Worm (Caenorhabditis elegans): ENCODE results near the gene srt-40.

The srt-40 gene

DNA sequence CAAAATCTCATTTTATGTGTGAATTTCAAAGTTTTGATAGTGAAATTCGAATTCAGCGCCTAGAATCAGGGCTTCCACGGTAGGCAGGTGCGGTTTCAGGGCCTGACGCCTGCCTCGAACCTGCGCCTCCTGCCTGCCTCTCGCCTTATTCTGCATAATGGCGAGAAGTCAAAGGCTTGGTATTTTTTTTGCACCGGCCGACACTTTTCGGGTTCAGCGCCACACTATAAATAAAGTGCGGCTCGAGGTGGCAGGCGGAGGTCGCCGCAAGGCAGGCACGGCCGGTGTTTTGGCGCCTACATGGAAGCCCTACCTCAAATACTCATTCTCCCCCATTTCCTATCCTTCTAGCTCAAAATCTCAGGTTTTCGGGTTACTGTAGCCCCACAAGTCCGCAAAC, 5.7 kb downstream of the srt-40 start:
- TF ChIP-seq pha-4 (GFP tag; IDR thresholded peaks at IDR 0.05) (no peak), pha-4 (tag; optimal IDR thresholded peaks at IDR 0.05) (no peak), set-16 (GFP tag; IDR thresholded peaks at IDR 0.05) (peak; percentile 69; the same call in 1 of the 2 replicates), lin-13 (GFP tag; optimal IDR thresholded peaks at IDR 0.05) (no peak), nhr-102 (tag; optimal IDR thresholded peaks at IDR 0.05) (no peak), egl-43 (GFP tag; IDR thresholded peaks at IDR 0.05) (0 out of 2 replicates have a peak, but pooled peaks have one; percentile 3), F49E8.2 (tag; optimal IDR thresholded peaks at IDR 0.05; ENCODE audit: borderline replicate concordance) (no peak), nhr-25 (tag; optimal IDR thresholded peaks at IDR 0.05; ENCODE audit: borderline replicate concordance, insufficient read depth) (no peak)

DNA sequence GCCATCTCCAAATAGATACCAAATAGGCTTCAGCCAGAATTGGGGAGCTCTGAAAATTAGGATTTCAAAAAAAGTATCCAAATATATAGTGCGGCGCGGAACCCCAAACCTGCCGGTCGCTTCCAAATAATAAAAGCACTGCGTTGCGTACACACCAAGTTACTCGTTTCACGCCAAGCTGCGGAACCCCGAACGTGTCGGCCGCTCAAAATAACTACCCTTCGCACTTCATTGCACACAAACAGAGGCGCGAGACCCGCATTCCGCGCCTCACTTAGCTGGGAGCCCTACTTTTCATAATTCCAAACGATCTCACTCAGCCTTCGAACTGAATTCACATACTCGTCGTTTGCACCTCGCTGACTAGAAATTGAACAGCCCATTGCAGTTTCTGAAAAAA, 6.5 kb downstream of the srt-40 start:
- TF ChIP-seq unc-62 (GFP tag; optimal IDR thresholded peaks at IDR 0.05 in 1 of 2): no peak
- TF ChIP-seq unc-62 (tag; optimal IDR thresholded peaks at IDR 0.05): no peak
- TF ChIP-seq dpl-1 (GFP tag; optimal IDR thresholded peaks at IDR 0.05): no peak
- TF ChIP-seq F10B5.3 (tag; optimal IDR thresholded peaks at IDR 0.05): no peak
- TF ChIP-seq lin-1 (GFP tag; IDR thresholded peaks at IDR 0.05): no peak
- TF ChIP-seq pqm-1 (tag; optimal IDR thresholded peaks at IDR 0.05): no peak
- no peak for TF ChIP-seq F37D6.2 (tag; optimal IDR thresholded peaks at IDR 0.05)
- no peak for TF ChIP-seq pha-4 (GFP tag; IDR thresholded peaks at IDR 0.05)
- TF ChIP-seq pha-4 (tag; optimal IDR thresholded peaks at IDR 0.05): no peak
- TF ChIP-seq nhr-102 (tag; optimal IDR thresholded peaks at IDR 0.05): no peak
- TF ChIP-seq nhr-28 (tag; optimal IDR thresholded peaks at IDR 0.05): no peak
- no peak for TF ChIP-seq fkh-10 (GFP tag; optimal IDR thresholded peaks at IDR 0.05)
- no peak for TF ChIP-seq nhr-10 (tag; optimal IDR thresholded peaks at IDR 0.05)
- no peak for TF ChIP-seq mdt-29 (GFP tag; IDR thresholded peaks at IDR 0.05)
- no peak for TF ChIP-seq Y5F2A.4 (GFP tag; optimal IDR thresholded peaks at IDR 0.05)
- TF ChIP-seq egl-27 (tag; optimal IDR thresholded peaks at IDR 0.05): no peak
- no peak for TF ChIP-seq arid-1 (GFP tag; conservative IDR thresholded peaks at IDR 0.05)
- TF ChIP-seq ces-1 (GFP tag; optimal IDR thresholded peaks at IDR 0.05): no peak

DNA sequence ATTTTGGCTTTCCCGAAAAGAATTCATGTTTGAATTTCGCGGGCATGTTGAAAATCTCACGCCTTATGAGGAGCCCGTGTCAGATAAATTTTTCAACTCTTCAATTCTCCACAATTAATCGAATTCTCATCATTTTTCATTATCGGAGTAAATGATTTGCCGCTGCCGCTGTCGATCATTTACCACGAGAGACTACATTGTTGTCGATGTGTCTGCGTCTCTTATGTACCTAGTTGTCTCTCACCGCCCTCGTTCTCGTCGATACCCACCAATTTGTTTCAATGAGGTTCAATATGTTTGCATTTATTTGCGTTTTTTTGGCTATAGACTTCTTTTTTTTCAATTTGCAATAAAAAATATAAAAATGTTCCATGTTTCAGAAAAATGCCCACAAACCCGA, 14.0 kb downstream of the srt-40 start, which contains the start of gene nhr-13:
Gene nhr-13 (plus strand): TSS at position 369 of the 400 bp plus-strand sequence.
- TF ChIP-seq lin-13 (GFP tag; optimal IDR thresholded peaks at IDR 0.05): no peak
- peak; percentile 53 for TF ChIP-seq nhr-28 (tag; optimal IDR thresholded peaks at IDR 0.05)
- peak; percentile 53 for TF ChIP-seq hlh-30 (tag; optimal IDR thresholded peaks at IDR 0.05; ENCODE audit: insufficient read depth)
- peak; percentile 56; the same call in 1 of the 2 replicates for TF ChIP-seq hmg-1.1 (GFP tag; IDR thresholded peaks at IDR 0.05)
- TF ChIP-seq F44E2.7 (GFP tag; IDR thresholded peaks at IDR 0.05): no peak
- TF ChIP-seq F49E8.2 (tag; optimal IDR thresholded peaks at IDR 0.05; ENCODE audit: borderline replicate concordance): no peak
- peak; percentile 11 for TF ChIP-seq dve-1 (tag; optimal IDR thresholded peaks at IDR 0.05; ENCODE audit: insufficient read depth)
- TF ChIP-seq set-16 (GFP tag; IDR thresholded peaks at IDR 0.05): no peak
- no peak for TF ChIP-seq snpc-1.2 (GFP tag; IDR thresholded peaks at IDR 0.05)
- no peak for TF ChIP-seq spr-1 (tag; optimal IDR thresholded peaks at IDR 0.05)
- TF ChIP-seq dmd-6 (GFP tag; IDR thresholded peaks at IDR 0.05): peak; percentile 61
- TF ChIP-seq nhr-102 (tag; optimal IDR thresholded peaks at IDR 0.05): no peak
- TF ChIP-seq attf-4 (tag; optimal IDR thresholded peaks at IDR 0.05): no peak
- TF ChIP-seq ztf-11 (tag; optimal IDR thresholded peaks at IDR 0.05): no peak
- TF ChIP-seq pha-4 (GFP tag; IDR thresholded peaks at IDR 0.05): no peak
- no peak for TF ChIP-seq pha-4 (tag; optimal IDR thresholded peaks at IDR 0.05)
- peak; percentile 29 for TF ChIP-seq mes-2 (tag; optimal IDR thresholded peaks at IDR 0.05; ENCODE audit: poor library complexity, severe bottlenecking)
- no peak for TF ChIP-seq pqm-1 (tag; optimal IDR thresholded peaks at IDR 0.05)
- TF ChIP-seq snpc-4 (tag; optimal IDR thresholded peaks at IDR 0.05): no peak
- TF ChIP-seq hlh-11 (tag; optimal IDR thresholded peaks at IDR 0.05): peak; percentile 35
- TF ChIP-seq aha-1 (tag): peak; percentile 82
- peak; percentile 30 for TF ChIP-seq duxl-1 (tag; optimal IDR thresholded peaks at IDR 0.05; ENCODE audit: poor library complexity)
- no peak for TF ChIP-seq ceh-20 (GFP tag; IDR thresholded peaks at IDR 0.05)
- no peak for TF ChIP-seq mxl-3 (GFP tag; optimal IDR thresholded peaks at IDR 0.05)
- TF ChIP-seq daf-12 (tag; optimal IDR thresholded peaks at IDR 0.05): no peak
- TF ChIP-seq lsy-2 (tag; optimal IDR thresholded peaks at IDR 0.05): no peak
- TF ChIP-seq mdl-1 (tag; optimal IDR thresholded peaks at IDR 0.05): peak in 1 of 2 experiments; percentile 13
- TF ChIP-seq ctbp-1 (GFP tag; IDR thresholded peaks at IDR 0.05): no peak
- TF ChIP-seq daf-16 (GFP tag; optimal IDR thresholded peaks at IDR 0.05): no peak
- peak; percentile 47 for TF ChIP-seq daf-16 (tag; optimal IDR thresholded peaks at IDR 0.05)
- TF ChIP-seq nhr-6 (tag; optimal IDR thresholded peaks at IDR 0.05): no peak
- no peak for TF ChIP-seq php-3 (GFP tag; IDR thresholded peaks at IDR 0.05)
